Fruit fly (Drosophila melanogaster): ENCODE data around the gene edin.

DNA sequence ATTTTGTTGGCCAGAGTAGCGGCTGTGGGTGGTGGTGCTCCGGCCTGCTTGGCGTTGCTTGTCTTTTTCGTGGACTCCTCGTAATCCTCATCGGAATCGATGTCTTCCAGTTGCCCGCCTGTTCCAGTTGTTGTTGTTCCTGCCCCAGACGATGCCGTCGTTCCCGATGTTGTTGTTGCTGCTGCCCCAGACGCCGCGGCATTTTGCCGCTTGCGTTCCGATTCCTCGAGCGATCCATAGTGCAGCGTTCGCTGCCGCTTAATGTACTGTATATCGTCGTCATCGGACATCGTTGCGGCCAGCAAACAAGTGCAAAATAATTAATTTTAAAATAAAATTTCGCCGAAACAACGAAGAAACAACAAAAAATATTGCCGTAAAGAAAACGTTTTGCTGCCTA is 18.8 kb downstream of the edin start:
- no peak for TF ChIP-seq CG10669 (GFP tag; optimal IDR thresholded peaks at IDR 0.05)
- no peak for TF ChIP-seq OdsH (GFP tag; optimal IDR thresholded peaks at IDR 0.05)
- no peak for TF ChIP-seq CG3919 (GFP tag; optimal IDR thresholded peaks at IDR 0.05)
- no peak for TF ChIP-seq dac (GFP tag; optimal IDR thresholded peaks at IDR 0.05)
- TF ChIP-seq CG6854 (GFP tag; optimal IDR thresholded peaks at IDR 0.05): peak; percentile 23
- TF ChIP-seq Ets21C (GFP tag; optimal IDR thresholded peaks at IDR 0.05): no peak
- no peak for TF ChIP-seq Sox102F (GFP tag; optimal IDR thresholded peaks at IDR 0.05)
- TF ChIP-seq CG7368 (GFP tag; optimal IDR thresholded peaks at IDR 0.05): no peak
- TF ChIP-seq fd59A (GFP tag; optimal IDR thresholded peaks at IDR 0.05): no peak
- TF ChIP-seq CG3032 (tag; optimal IDR thresholded peaks at IDR 0.05): no peak
- TF ChIP-seq net (GFP tag; optimal IDR thresholded peaks at IDR 0.05): no peak
- TF ChIP-seq CG4318 (GFP tag; optimal IDR thresholded peaks at IDR 0.05): no peak
- TF ChIP-seq Gug (GFP tag; IDR thresholded peaks at IDR 0.05): no peak
